Fruit fly (Drosophila melanogaster) whole organism, wandering third instar larva: Measurements from ENCODE around the gene app.
A peak's percentile ranks its signal among the peaks of the same experiment; 100 is the strongest.

ENCODE experiments used
- Abd-B ChIP-seq: fragments of >200 bp; optimal IDR thresholded peaks from 2 replicates; lab custom pipeline; 2017; ENCODE audit warnings: missing biosample characterization, missing genetic modification characterization
- CG32264 ChIP-seq: fragments of 200-800 bp; sonication (Bioruptor generic); optimal IDR thresholded peaks from 2 replicates; lab custom pipeline; 2016; ENCODE audit warnings: missing biosample characterization, missing genetic modification characterization
- CG9705 ChIP-seq: fragments of 200-800 bp; sonication (Bioruptor generic); optimal IDR thresholded peaks from 2 replicates; lab custom pipeline; 2018; ENCODE audit warnings: missing biosample characterization, mild to moderate bottlenecking, missing genetic modification characterization
- CrebA ChIP-seq: fragments of 200-800 bp; sonication (Bioruptor generic); optimal IDR thresholded peaks from 2 replicates; lab custom pipeline; 2016; ENCODE audit warnings: missing biosample characterization, mild to moderate bottlenecking, missing genetic modification characterization, borderline replicate concordance
- Dfd ChIP-seq: fragments of >200 bp; optimal IDR thresholded peaks from 2 replicates; lab custom pipeline; 2017; ENCODE audit warnings: missing biosample characterization, missing genetic modification characterization
- Dif ChIP-seq: fragments of 200-275, 200-300 bp; sonication (Bioruptor generic); optimal IDR thresholded peaks from 2 replicates; lab custom pipeline; 2018; ENCODE audit warnings: missing biosample characterization, missing genetic modification characterization; ENCODE audit not compliant: partially characterized antibody
- GATAd ChIP-seq: sonication (Bioruptor generic); optimal IDR thresholded peaks from 2 replicates; lab custom pipeline; 2016; ENCODE audit warnings: missing biosample characterization, missing genetic modification characterization
- HLH106 ChIP-seq: fragments of 200-800 bp; optimal IDR thresholded peaks from 3 replicates; lab custom pipeline; 2019; ENCODE audit warnings: missing biosample characterization, mild to moderate bottlenecking, missing genetic modification characterization, moderate library complexity
- Hnf4 ChIP-seq: fragments of 200-800 bp; sonication (Bioruptor generic); optimal IDR thresholded peaks from 2 replicates; lab custom pipeline; 2016; ENCODE audit warnings: missing biosample characterization, mild to moderate bottlenecking, missing genetic modification characterization
- Hr78 ChIP-seq: fragments of >200 bp; optimal IDR thresholded peaks from 2 replicates; lab custom pipeline; 2017; ENCODE audit warnings: missing biosample characterization, missing genetic modification characterization
- Hr83 ChIP-seq: fragments of 200-300 bp; sonication (Bioruptor generic); optimal IDR thresholded peaks from 2 replicates; lab custom pipeline; 2016; ENCODE audit warnings: missing biosample characterization, mild to moderate bottlenecking, missing genetic modification characterization, moderate library complexity; ENCODE audit not compliant: poor library complexity, severe bottlenecking
- Jra ChIP-seq: sonication (Bioruptor generic); optimal IDR thresholded peaks from 2 replicates; lab custom pipeline; 2016; ENCODE audit warnings: missing biosample characterization, missing genetic modification characterization
- Mio ChIP-seq: sonication (Bioruptor generic); optimal IDR thresholded peaks from 2 replicates; lab custom pipeline; 2016; ENCODE audit warnings: missing biosample characterization, missing genetic modification characterization
- Myc ChIP-seq: fragments of >200 bp; optimal IDR thresholded peaks from 2 replicates; lab custom pipeline; 2017
- N ChIP-seq: fragments of >200 bp; optimal IDR thresholded peaks from 2 replicates; lab custom pipeline; 2018; ENCODE audit warnings: missing biosample characterization, missing external identifiers, missing genetic modification characterization
- OdsH ChIP-seq: fragments of 200-800 bp; sonication (Bioruptor generic); optimal IDR thresholded peaks from 2 replicates; lab custom pipeline; 2016; ENCODE audit warnings: missing biosample characterization, mild to moderate bottlenecking, missing genetic modification characterization
- Rel ChIP-seq, 2 experiments: fragments of 200-800 bp; sonication (Bioruptor generic) in 1 of 2; optimal IDR thresholded peaks; 2 replicates in 1 of 2; 3 replicates in 1 of 2; lab custom pipeline; 2016 to 2019; ENCODE audit warnings: mild to moderate bottlenecking in 2 of 2, missing biosample characterization in 2 of 2, missing genetic modification characterization in 2 of 2, moderate library complexity in 1 of 2
- Sp1 ChIP-seq: fragments of 200-800 bp; sonication (Bioruptor generic); optimal IDR thresholded peaks from 3 replicates; lab custom pipeline; 2019; ENCODE audit warnings: missing biosample characterization, mild to moderate bottlenecking, missing genetic modification characterization, moderate library complexity
- Vsx2 ChIP-seq: fragments of 200-300, 225-300 bp; sonication (Bioruptor generic); optimal IDR thresholded peaks from 2 replicates; lab custom pipeline; 2018; ENCODE audit warnings: missing biosample characterization, missing genetic modification characterization; ENCODE audit not compliant: partially characterized antibody
- br ChIP-seq: fragments of 200-800 bp; sonication (Bioruptor generic); optimal IDR thresholded peaks from 2 replicates; lab custom pipeline; 2016; ENCODE audit warnings: missing biosample characterization, missing genetic modification characterization
- brk ChIP-seq: fragments of 200-800 bp; sonication (Bioruptor generic); optimal IDR thresholded peaks from 2 replicates; lab custom pipeline; 2016; ENCODE audit warnings: missing biosample characterization, mild to moderate bottlenecking, missing genetic modification characterization
- dl ChIP-seq, 2 experiments: fragments of 175-275, 200-275 bp in 1 of 2; fragments of 200-275 bp in 1 of 2; sonication (Bioruptor generic); optimal IDR thresholded peaks; lab custom pipeline; 2018; ENCODE audit warnings: mild to moderate bottlenecking in 2 of 2, missing biosample characterization in 2 of 2, missing genetic modification characterization in 2 of 2, moderate library complexity in 2 of 2; ENCODE audit not compliant: partially characterized antibody in 2 of 2, insufficient read depth in 1 of 2
- dmrt93B ChIP-seq: fragments of 200-800 bp; sonication (Bioruptor generic); optimal IDR thresholded peaks from 2 replicates; lab custom pipeline; 2018; ENCODE audit warnings: missing biosample characterization, mild to moderate bottlenecking, missing genetic modification characterization
- dsf ChIP-seq: sonication (Bioruptor generic); optimal IDR thresholded peaks from 2 replicates; lab custom pipeline; 2016; ENCODE audit warnings: missing biosample characterization, missing genetic modification characterization, borderline replicate concordance
- ey ChIP-seq: fragments of 200-800 bp; sonication (Bioruptor generic); optimal IDR thresholded peaks from 2 replicates; lab custom pipeline; 2016; ENCODE audit warnings: missing biosample characterization, missing genetic modification characterization
- foxo ChIP-seq, 2 experiments: fragments of 200-800 bp; sonication (Bioruptor generic); optimal IDR thresholded peaks; 2 replicates in 1 of 2; 3 replicates in 1 of 2; lab custom pipeline; 2016 to 2017; ENCODE audit warnings: missing biosample characterization in 2 of 2, missing genetic modification characterization in 2 of 2
- fru ChIP-seq: fragments of 200-800 bp; sonication (Bioruptor generic); optimal IDR thresholded peaks from 3 replicates; lab custom pipeline; 2016; ENCODE audit warnings: missing biosample characterization, mild to moderate bottlenecking, missing genetic modification characterization
- h ChIP-seq: fragments of 200-800 bp; sonication (Bioruptor generic); optimal IDR thresholded peaks from 3 replicates; lab custom pipeline; 2016; ENCODE audit warnings: missing biosample characterization, mild to moderate bottlenecking, missing genetic modification characterization
- jim ChIP-seq: fragments of 175-275, 200-325 bp; sonication (Bioruptor generic); optimal IDR thresholded peaks from 2 replicates; lab custom pipeline; 2016; ENCODE audit warnings: missing biosample characterization, mild to moderate bottlenecking, missing genetic modification characterization
- lola ChIP-seq: fragments of >200 bp; optimal IDR thresholded peaks from 2 replicates; lab custom pipeline; 2017; ENCODE audit warnings: missing biosample characterization, missing genetic modification characterization
- pan ChIP-seq: fragments of >200 bp; optimal IDR thresholded peaks from 2 replicates; lab custom pipeline; 2017
- psq ChIP-seq: fragments of 200-800 bp; sonication (Bioruptor generic); optimal IDR thresholded peaks from 3 replicates; lab custom pipeline; 2017; ENCODE audit warnings: missing biosample characterization, mild to moderate bottlenecking, missing genetic modification characterization, moderate library complexity
- rgr ChIP-seq: fragments of 200-800 bp; sonication (Bioruptor generic); optimal IDR thresholded peaks from 3 replicates; lab custom pipeline; 2016; ENCODE audit warnings: missing biosample characterization, mild to moderate bottlenecking, missing genetic modification characterization
- sage ChIP-seq: fragments of 200-800 bp; sonication (Bioruptor generic); optimal IDR thresholded peaks from 2 replicates; lab custom pipeline; 2016; ENCODE audit warnings: missing biosample characterization, mild to moderate bottlenecking, missing genetic modification characterization
- sv ChIP-seq: fragments of 200-800 bp; sonication (Bioruptor generic); optimal IDR thresholded peaks from 3 replicates; lab custom pipeline; 2016; ENCODE audit warnings: missing biosample characterization, missing genetic modification characterization
- tai ChIP-seq: sonication (Bioruptor generic); optimal IDR thresholded peaks from 2 replicates; lab custom pipeline; 2016; ENCODE audit warnings: missing biosample characterization, missing genetic modification characterization
- usp ChIP-seq: fragments of >200 bp; optimal IDR thresholded peaks from 2 replicates; lab custom pipeline; 2017; ENCODE audit warnings: missing biosample characterization, missing genetic modification characterization
- woc ChIP-seq: sonication (Bioruptor generic); optimal IDR thresholded peaks from 2 replicates; lab custom pipeline; 2016; ENCODE audit warnings: missing biosample characterization, mild to moderate bottlenecking, missing genetic modification characterization

app gene

DNA sequence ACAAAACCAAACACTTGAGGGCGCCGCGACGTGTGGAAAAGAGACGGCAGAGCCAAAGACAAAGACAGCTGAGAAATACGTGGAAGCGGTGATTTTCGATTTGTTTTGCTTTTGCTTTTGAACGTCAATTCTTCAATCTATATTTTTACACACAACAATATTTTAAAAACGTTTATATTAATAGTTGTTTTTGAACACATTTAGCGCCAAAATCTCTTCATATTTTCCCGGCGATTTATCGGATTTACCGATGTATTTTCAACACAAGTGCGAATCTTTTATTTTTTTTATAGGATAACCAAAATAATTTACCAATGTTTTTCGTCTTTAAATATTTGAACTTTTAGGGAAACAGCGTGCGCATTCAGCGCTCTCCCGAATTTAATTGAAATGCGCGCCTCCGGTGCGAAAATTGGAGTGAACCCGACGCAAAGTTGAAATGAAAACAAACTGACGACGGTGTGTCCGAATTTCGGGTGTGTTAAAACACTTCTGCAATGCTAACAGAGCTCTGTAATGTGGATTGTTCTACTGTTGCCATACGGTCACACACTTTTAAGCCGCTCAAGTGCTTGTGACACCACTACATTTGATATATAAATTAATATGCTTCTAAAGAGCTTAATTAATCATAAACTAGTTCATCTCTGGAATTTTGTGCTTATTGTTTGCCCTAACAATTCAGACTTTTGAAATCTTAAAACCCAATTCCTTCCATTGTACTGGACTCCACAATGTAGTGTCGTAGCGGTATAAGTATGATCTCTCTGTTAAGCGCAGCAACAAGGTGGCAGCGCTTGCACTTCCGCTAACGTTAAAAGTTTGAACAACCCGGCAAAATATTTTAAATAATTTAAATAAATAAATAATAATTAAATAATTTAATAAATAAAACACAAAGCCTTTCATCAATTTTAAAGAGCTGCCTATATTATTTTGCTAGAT, at the start of gene app:
app (minus strand) TSS at position 499 of the 945 bp plus-strand sequence.
- peak; percentile 58 for TF ChIP-seq sv (GFP tag; lab: Kevin White, UChicago)
- no peak for TF ChIP-seq tai (GFP tag; lab: Kevin White, UChicago)
- TF ChIP-seq HLH106 (tag; lab: Kevin White, UChicago), result peak; percentile 94
- TF ChIP-seq CrebA (GFP tag; lab: Kevin White, UChicago), result no peak
- TF ChIP-seq usp (GFP tag; lab: Kevin White, UChicago), result no peak
- TF ChIP-seq Rel (GFP tag; optimal IDR thresholded peaks at IDR 0.05; lab: Kevin White, UChicago), result peak; percentile 40
- peak; percentile 63 for TF ChIP-seq Rel (tag; optimal IDR thresholded peaks at IDR 0.05; lab: Kevin White, UChicago)
- no peak for TF ChIP-seq pan
- TF ChIP-seq fru (GFP tag; lab: Kevin White, UChicago), result peak; percentile 82
- peak; percentile 65 for TF ChIP-seq Hnf4 (GFP tag; lab: Kevin White, UChicago)
- TF ChIP-seq Myc (lab: Kevin White, UChicago), result no peak
- TF ChIP-seq jim (GFP tag; lab: Kevin White, UChicago), result no peak
- no peak for TF ChIP-seq GATAd (GFP tag; lab: Kevin White, UChicago)
- peak; percentile 69 for TF ChIP-seq Hr83 (GFP tag; lab: Kevin White, UChicago)
- peak; percentile 93 for TF ChIP-seq dmrt93B (GFP tag; lab: Kevin White, UChicago)
- peak; percentile 91 for TF ChIP-seq Sp1 (GFP tag; lab: Kevin White, UChicago)
- TF ChIP-seq dsf (GFP tag; lab: Kevin White, UChicago), result no peak
- peak; percentile 65 for TF ChIP-seq CG32264 (GFP tag; lab: Kevin White, UChicago)
- TF ChIP-seq woc (GFP tag; lab: Kevin White, UChicago), result peak; percentile 58
- peak; percentile 91 for TF ChIP-seq CG9705 (GFP tag; lab: Kevin White, UChicago)
- TF ChIP-seq Jra (GFP tag; lab: Kevin White, UChicago), result no peak
- no peak for TF ChIP-seq Dfd
- TF ChIP-seq foxo (GFP tag; optimal IDR thresholded peaks at IDR 0.05; lab: Kevin White, UChicago), result peak; percentile 31 to 90
- no peak for TF ChIP-seq Abd-B (GFP tag; lab: Kevin White, UChicago)
- TF ChIP-seq lola (GFP tag; lab: Kevin White, UChicago), result no peak
- peak; percentile 86 for TF ChIP-seq ey (GFP tag; lab: Kevin White, UChicago)
- no peak for TF ChIP-seq dl (GFP tag; optimal IDR thresholded peaks at IDR 0.05; lab: Kevin White, UChicago; ENCODE audit: insufficient read depth in 1 of 2, partially characterized antibody in 2 of 2)
- no peak for TF ChIP-seq Vsx2 (GFP tag; lab: Kevin White, UChicago)
- peak; percentile 90 for TF ChIP-seq br
- TF ChIP-seq OdsH (GFP tag; lab: Kevin White, UChicago), result peak; percentile 75
- TF ChIP-seq Hr78 (GFP tag; lab: Kevin White, UChicago), result no peak
- no peak for TF ChIP-seq brk (GFP tag; lab: Kevin White, UChicago)
- peak; percentile 58 for TF ChIP-seq Dif (GFP tag; lab: Kevin White, UChicago)
- peak; percentile 51 for TF ChIP-seq Mio (GFP tag; lab: Kevin White, UChicago)
- TF ChIP-seq sage (GFP tag; lab: Kevin White, UChicago), result peak; percentile 81
- TF ChIP-seq h (GFP tag; lab: Kevin White, UChicago), result peak; percentile 86
- no peak for TF ChIP-seq N (GFP tag; lab: Kevin White, UChicago)
- peak; percentile 68 for TF ChIP-seq psq (GFP tag; lab: Kevin White, UChicago)
- peak; percentile 93 for TF ChIP-seq rgr (GFP tag; lab: Kevin White, UChicago)

DNA sequence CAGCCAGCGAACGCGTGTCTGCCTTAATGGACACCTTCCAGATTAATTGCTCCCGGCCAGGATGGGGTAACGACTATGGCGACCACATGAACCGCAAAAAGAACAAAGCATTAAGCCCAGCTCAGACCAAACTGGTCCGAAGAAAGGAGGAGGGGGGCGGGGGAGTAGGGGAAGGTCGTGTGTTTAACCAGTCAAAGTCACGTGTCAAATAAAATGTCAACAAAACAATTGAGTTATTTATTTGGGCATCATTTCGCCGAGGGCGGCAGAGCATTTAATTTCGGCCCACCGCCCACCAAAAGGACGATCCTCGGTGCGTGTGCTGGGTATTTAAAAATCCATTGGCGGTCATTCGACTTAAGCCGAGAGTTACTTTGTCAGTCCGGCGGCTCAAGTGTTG, 46.6 kb upstream of the app start:
- TF ChIP-seq psq (GFP tag; lab: Kevin White, UChicago) (no peak), Sp1 (GFP tag; lab: Kevin White, UChicago) (no peak), CG9705 (GFP tag; lab: Kevin White, UChicago) (no peak), woc (GFP tag; lab: Kevin White, UChicago) (no peak), Hnf4 (GFP tag; lab: Kevin White, UChicago) (no peak), usp (GFP tag; lab: Kevin White, UChicago) (no peak), N (GFP tag; lab: Kevin White, UChicago) (no peak), Hr83 (GFP tag; lab: Kevin White, UChicago) (no peak)
